Fruit fly (Drosophila melanogaster): Measurements from ENCODE around the gene CG18814.

DNA sequence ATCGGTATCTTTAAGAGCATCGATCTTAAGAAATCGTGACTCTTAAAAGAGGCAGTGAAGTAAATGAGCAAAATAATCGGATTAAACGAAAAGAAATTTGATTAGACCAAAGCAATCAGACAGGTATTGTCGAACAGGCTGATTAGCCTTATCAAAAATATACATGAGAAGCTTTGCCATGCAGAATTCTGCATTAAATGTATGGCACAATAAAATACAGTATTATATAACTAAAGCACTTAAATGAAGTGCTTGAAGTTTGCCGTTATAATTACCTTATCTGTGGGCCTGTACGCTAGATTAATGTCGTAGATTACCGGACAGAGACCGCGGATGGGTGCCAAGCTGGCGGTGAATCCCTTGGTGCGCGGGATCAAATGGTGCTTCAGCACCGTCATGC, 13.4 kb downstream of the CG18814 start:
- TF ChIP-seq CG7101 (tag; optimal IDR thresholded peaks at IDR 0.05) (no peak), Mnt (GFP tag; optimal IDR thresholded peaks at IDR 0.05) (no peak), CG12768 (GFP tag; optimal IDR thresholded peaks at IDR 0.05) (no peak), cnc (optimal IDR thresholded peaks at IDR 0.05) (no peak), bab1 (GFP tag; optimal IDR thresholded peaks at IDR 0.05) (no peak), CG7045 (GFP tag; optimal IDR thresholded peaks at IDR 0.05) (no peak), kay (GFP tag; ENCODE audit: borderline replicate concordance) (peak; percentile 50), Crg-1 (GFP tag; optimal IDR thresholded peaks at IDR 0.05) (no peak), Hr96 (GFP tag; optimal IDR thresholded peaks at IDR 0.05) (no peak), CG5204 (GFP tag; optimal IDR thresholded peaks at IDR 0.05) (no peak), tj (GFP tag; optimal IDR thresholded peaks at IDR 0.05) (no peak), Clk (GFP tag; optimal IDR thresholded peaks at IDR 0.05) (no peak), ovo (GFP tag; optimal IDR thresholded peaks at IDR 0.05) (peak; percentile 44)
